Worm (Caenorhabditis elegans): ENCODE measurements around the gene C16D9.6.
A peak's percentile ranks its signal among the peaks of the same experiment; 100 is the strongest.

DNA sequence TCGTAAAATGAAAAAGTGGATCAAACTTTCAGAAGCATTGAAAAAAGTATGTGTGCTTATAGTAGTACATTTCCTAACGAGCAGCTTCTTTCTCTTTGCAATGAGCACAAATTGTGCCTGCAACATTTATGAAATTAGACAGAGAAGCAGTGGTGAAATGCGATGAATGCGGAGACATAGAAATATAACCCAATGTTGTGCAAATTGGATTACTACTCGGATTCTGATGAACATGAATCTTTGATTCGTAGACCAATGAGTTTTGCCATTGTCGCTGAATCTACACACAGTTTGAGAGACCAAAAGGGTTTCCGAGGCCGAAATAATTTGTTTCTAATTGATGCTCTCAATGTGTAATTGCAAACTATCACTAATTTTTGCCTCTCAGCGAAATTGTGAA lies 3.8 kb upstream of the C16D9.6 start:
- no peak for TF ChIP-seq pag-3 (tag; optimal IDR thresholded peaks at IDR 0.05; ENCODE audit: borderline replicate concordance)
- TF ChIP-seq dmd-4 (tag; optimal IDR thresholded peaks at IDR 0.05; ENCODE audit: borderline replicate concordance) = no peak
- no peak for TF ChIP-seq lin-11 (tag; optimal IDR thresholded peaks at IDR 0.05)
- peak; percentile 97 for TF ChIP-seq unc-42 (tag; optimal IDR thresholded peaks at IDR 0.05)
- no peak for TF ChIP-seq ahr-1 (tag; optimal IDR thresholded peaks at IDR 0.05)
- TF ChIP-seq lim-6 (tag; optimal IDR thresholded peaks at IDR 0.05) = no peak
- no peak for TF ChIP-seq elt-2 (tag; optimal IDR thresholded peaks at IDR 0.05)
- no peak for TF ChIP-seq nfya-1 (tag; optimal IDR thresholded peaks at IDR 0.05)

All from whole organism, late embryonic.